Worm (Caenorhabditis elegans): ENCODE measurements around the gene gln-5.

Gene gln-5

ce11 chrIV:17267304-17267891, 6.1 kb downstream of the gln-5 start:
- TF ChIP-seq med-1 (GFP tag; optimal IDR thresholded peaks at IDR 0.05; ENCODE audit: insufficient read depth) (no peak), flt-1 (GFP tag; IDR thresholded peaks at IDR 0.05) (no peak), ztf-23 (GFP tag; IDR thresholded peaks at IDR 0.05) (no peak), cog-1 (tag; optimal IDR thresholded peaks at IDR 0.05) (no peak), T22C8.4 (GFP tag; IDR thresholded peaks at IDR 0.05) (no peak), ztf-29 (GFP tag; IDR thresholded peaks at IDR 0.05) (no peak), ref-1 (GFP tag; conservative IDR thresholded peaks at IDR 0.05) (no peak), tab-1 (GFP tag; IDR thresholded peaks at IDR 0.05) (no peak), klf-2 (GFP tag; conservative IDR thresholded peaks at IDR 0.05) (no peak)

ce11 chrIV:17265716-17266115, 7.7 kb downstream of the gln-5 start:
- TF ChIP-seq klf-2 (GFP tag; conservative IDR thresholded peaks at IDR 0.05) (no peak), ztf-29 (GFP tag; IDR thresholded peaks at IDR 0.05) (no peak), ztf-23 (GFP tag; IDR thresholded peaks at IDR 0.05) (no peak), T22C8.4 (GFP tag; IDR thresholded peaks at IDR 0.05) (no peak), flt-1 (GFP tag; IDR thresholded peaks at IDR 0.05) (no peak), cog-1 (tag; optimal IDR thresholded peaks at IDR 0.05) (no peak)

ce11 chrIV:17265279-17265678, 8.2 kb downstream of the gln-5 start, which contains the start of gene str-187:
TSS of gene str-187 (plus strand) at chrIV:17265579.
- TF ChIP-seq ref-1 (GFP tag; conservative IDR thresholded peaks at IDR 0.05): no peak
- TF ChIP-seq klf-2 (GFP tag; conservative IDR thresholded peaks at IDR 0.05): no peak
- TF ChIP-seq T22C8.4 (GFP tag; IDR thresholded peaks at IDR 0.05): no peak
- TF ChIP-seq ztf-23 (GFP tag; IDR thresholded peaks at IDR 0.05): no peak
- TF ChIP-seq flt-1 (GFP tag; IDR thresholded peaks at IDR 0.05): no peak
- no peak for TF ChIP-seq tab-1 (GFP tag; IDR thresholded peaks at IDR 0.05)

DNA sequence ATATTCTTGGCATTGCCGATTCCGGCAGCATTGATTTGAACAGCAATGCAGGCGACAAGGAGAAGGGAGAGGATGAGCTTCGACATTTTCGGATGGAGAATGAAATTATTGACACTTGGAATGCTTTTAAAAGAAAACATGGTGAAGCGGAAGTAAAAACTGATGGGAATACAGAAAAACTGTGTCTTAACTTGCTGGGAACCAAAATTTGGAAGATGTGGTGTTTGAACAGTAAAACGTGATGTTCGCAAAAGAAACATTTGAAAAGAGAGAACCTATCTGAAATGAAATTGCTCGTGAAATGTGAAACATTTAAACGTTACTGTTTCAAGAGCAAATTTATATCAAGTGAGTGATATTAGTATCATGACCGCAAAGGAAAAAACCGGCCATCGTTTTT, 8.7 kb downstream of the gln-5 start, which contains the start of gene F26D10.13:
TSS of gene F26D10.13 (minus strand) at position 101 of the 400 bp plus-strand sequence.
- no peak for TF ChIP-seq ztf-29 (GFP tag; IDR thresholded peaks at IDR 0.05)
- no peak for TF ChIP-seq ref-1 (GFP tag; conservative IDR thresholded peaks at IDR 0.05)
- TF ChIP-seq med-1 (GFP tag; optimal IDR thresholded peaks at IDR 0.05; ENCODE audit: insufficient read depth): no peak
- TF ChIP-seq T22C8.4 (GFP tag; IDR thresholded peaks at IDR 0.05): no peak
- no peak for TF ChIP-seq klf-2 (GFP tag; conservative IDR thresholded peaks at IDR 0.05)
- no peak for TF ChIP-seq flt-1 (GFP tag; IDR thresholded peaks at IDR 0.05)
- TF ChIP-seq cog-1 (tag; optimal IDR thresholded peaks at IDR 0.05): no peak
- no peak for TF ChIP-seq ztf-23 (GFP tag; IDR thresholded peaks at IDR 0.05)
- no peak for TF ChIP-seq tab-1 (GFP tag; IDR thresholded peaks at IDR 0.05)

- no peak for TF ChIP-seq med-1 (GFP tag; optimal IDR thresholded peaks at IDR 0.05; ENCODE audit: insufficient read depth)
- TF ChIP-seq tab-1 (GFP tag; IDR thresholded peaks at IDR 0.05): no peak
- TF ChIP-seq T22C8.4 (GFP tag; IDR thresholded peaks at IDR 0.05): no peak
- TF ChIP-seq cog-1 (tag; optimal IDR thresholded peaks at IDR 0.05): no peak
- no peak for TF ChIP-seq ztf-29 (GFP tag; IDR thresholded peaks at IDR 0.05)
- no peak for TF ChIP-seq ref-1 (GFP tag; conservative IDR thresholded peaks at IDR 0.05)
- TF ChIP-seq ztf-23 (GFP tag; IDR thresholded peaks at IDR 0.05): no peak
These were observed 9.7 kb downstream of the gln-5 start for ce11 chrIV:17263714-17264113.

DNA sequence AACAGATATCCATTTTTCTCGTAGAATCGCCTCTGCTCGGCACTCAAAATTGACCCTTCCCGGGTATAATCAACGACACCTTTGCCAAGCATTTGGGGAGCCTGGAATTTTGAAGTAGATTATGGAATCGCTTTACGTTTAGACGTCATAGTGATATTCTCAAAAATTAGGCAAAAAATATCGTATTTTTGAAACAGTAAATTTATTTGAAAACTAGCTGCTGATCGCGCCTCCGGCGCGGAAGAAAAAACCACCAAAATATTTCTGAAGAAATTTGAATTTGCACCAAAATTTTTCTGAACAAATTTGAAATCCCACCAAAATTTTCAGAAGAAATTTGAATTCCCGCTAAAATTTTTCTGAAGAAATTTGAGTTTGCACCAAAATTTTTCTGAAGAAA, 11.1 kb downstream of the gln-5 start, which contains the start of gene ZK550.6:
TSS of gene ZK550.6 (minus strand) at position 101 of the 400 bp plus-strand sequence.
- TF ChIP-seq med-1 (GFP tag; optimal IDR thresholded peaks at IDR 0.05; ENCODE audit: insufficient read depth) (no peak), T22C8.4 (GFP tag; IDR thresholded peaks at IDR 0.05) (no peak), tab-1 (GFP tag; IDR thresholded peaks at IDR 0.05) (no peak), flt-1 (GFP tag; IDR thresholded peaks at IDR 0.05) (no peak), klf-2 (GFP tag; conservative IDR thresholded peaks at IDR 0.05) (no peak), ref-1 (GFP tag; conservative IDR thresholded peaks at IDR 0.05) (no peak), ztf-23 (GFP tag; IDR thresholded peaks at IDR 0.05) (no peak), ztf-29 (GFP tag; IDR thresholded peaks at IDR 0.05) (no peak), cog-1 (tag; optimal IDR thresholded peaks at IDR 0.05) (no peak)

DNA sequence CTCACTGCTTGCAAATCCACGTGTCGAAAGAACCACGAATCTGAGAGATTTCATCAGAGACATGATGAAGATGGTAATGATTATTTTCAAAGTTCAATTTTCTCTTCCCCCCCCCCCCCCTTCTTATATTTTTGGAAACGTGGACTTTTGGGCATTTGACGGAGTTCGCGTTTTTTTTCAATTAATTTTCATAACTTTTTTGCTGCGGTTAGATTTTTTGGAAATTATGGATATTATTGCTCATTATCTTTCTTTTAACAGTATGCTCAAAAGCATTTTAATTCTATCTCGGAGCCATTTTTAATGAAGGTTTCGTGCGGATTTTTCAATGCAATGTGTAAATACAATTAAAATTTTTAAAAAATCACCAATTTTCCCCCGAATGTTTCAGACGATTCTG, 14.1 kb downstream of the gln-5 start, which contains the start of gene phyh-1:
TSS of gene phyh-1 (minus strand) at position 101 of the 400 bp plus-strand sequence.
- no peak for TF ChIP-seq tab-1 (GFP tag; IDR thresholded peaks at IDR 0.05)
- TF ChIP-seq ref-1 (GFP tag; conservative IDR thresholded peaks at IDR 0.05): no peak
- no peak for TF ChIP-seq ztf-29 (GFP tag; IDR thresholded peaks at IDR 0.05)
- TF ChIP-seq klf-2 (GFP tag; conservative IDR thresholded peaks at IDR 0.05): no peak
- no peak for TF ChIP-seq T22C8.4 (GFP tag; IDR thresholded peaks at IDR 0.05)
- no peak for TF ChIP-seq med-1 (GFP tag; optimal IDR thresholded peaks at IDR 0.05; ENCODE audit: insufficient read depth)
- TF ChIP-seq ztf-23 (GFP tag; IDR thresholded peaks at IDR 0.05): no peak
- TF ChIP-seq flt-1 (GFP tag; IDR thresholded peaks at IDR 0.05): no peak
- TF ChIP-seq cog-1 (tag; optimal IDR thresholded peaks at IDR 0.05): no peak

DNA sequence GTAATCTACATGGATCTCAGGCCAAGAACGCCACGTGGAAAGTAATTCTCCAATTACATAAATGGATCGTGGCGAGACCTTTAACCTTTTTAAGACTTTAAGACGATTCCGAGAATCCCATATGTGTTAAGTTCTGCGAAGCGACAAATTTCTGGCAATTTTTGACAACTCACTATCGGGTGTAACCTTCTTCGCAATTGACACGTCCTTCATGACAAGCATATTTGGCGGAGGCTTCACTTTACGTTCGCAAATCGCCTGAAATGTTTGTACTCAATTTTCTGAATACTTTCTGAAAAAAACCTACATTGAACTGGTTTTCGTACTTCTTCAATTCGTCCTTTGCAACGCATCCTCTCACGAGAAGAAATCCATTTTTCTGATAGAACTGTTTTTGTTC, 14.6 kb downstream of the gln-5 start:
- TF ChIP-seq T22C8.4 (GFP tag; IDR thresholded peaks at IDR 0.05) (no peak), cog-1 (tag; optimal IDR thresholded peaks at IDR 0.05) (no peak), med-1 (GFP tag; optimal IDR thresholded peaks at IDR 0.05; ENCODE audit: insufficient read depth) (no peak), ztf-29 (GFP tag; IDR thresholded peaks at IDR 0.05) (no peak), flt-1 (GFP tag; IDR thresholded peaks at IDR 0.05) (no peak), klf-2 (GFP tag; conservative IDR thresholded peaks at IDR 0.05) (no peak), ref-1 (GFP tag; conservative IDR thresholded peaks at IDR 0.05) (no peak), tab-1 (GFP tag; IDR thresholded peaks at IDR 0.05) (no peak), ztf-23 (GFP tag; IDR thresholded peaks at IDR 0.05) (no peak)

DNA sequence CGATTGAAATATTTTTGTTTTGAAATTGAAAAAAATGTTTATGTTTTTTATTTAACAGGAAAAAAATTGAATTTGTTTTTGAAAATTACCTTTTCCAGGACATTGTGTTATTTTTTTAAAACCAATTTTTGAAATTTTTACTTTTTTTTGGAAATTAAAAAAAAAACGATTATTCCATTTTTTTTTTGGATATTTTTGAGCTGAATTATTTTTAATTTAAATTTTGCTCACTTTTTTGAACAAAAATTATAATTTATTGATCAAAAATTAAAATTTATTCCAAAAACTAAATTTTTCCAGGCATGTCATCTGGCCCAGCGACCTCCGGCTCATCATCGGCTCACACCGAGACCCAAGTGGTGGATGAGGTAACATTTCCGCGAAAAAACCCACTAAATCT, 18.5 kb downstream of the gln-5 start, which contains the start of gene gtf-2E1:
TSS of gene gtf-2E1 (plus strand) at position 301 of the 400 bp plus-strand sequence.
- TF ChIP-seq flt-1 (GFP tag; IDR thresholded peaks at IDR 0.05) (no peak), ztf-29 (GFP tag; IDR thresholded peaks at IDR 0.05) (no peak), T22C8.4 (GFP tag; IDR thresholded peaks at IDR 0.05) (no peak), cog-1 (tag; optimal IDR thresholded peaks at IDR 0.05) (no peak)

- TF ChIP-seq flt-1 (GFP tag; IDR thresholded peaks at IDR 0.05): no peak
- TF ChIP-seq T22C8.4 (GFP tag; IDR thresholded peaks at IDR 0.05): no peak
- no peak for TF ChIP-seq klf-2 (GFP tag; conservative IDR thresholded peaks at IDR 0.05)
- TF ChIP-seq cog-1 (tag; optimal IDR thresholded peaks at IDR 0.05): no peak
- TF ChIP-seq ref-1 (GFP tag; conservative IDR thresholded peaks at IDR 0.05): no peak
These were observed 20.0 kb downstream of the gln-5 start for ce11 chrIV:17253435-17253834.
